Fruit fly (Drosophila melanogaster): ENCODE measurements around the gene CG9757.

dm6 chr3R:13600539-13600938 is 11.7 kb downstream of the CG9757 start:
- TF ChIP-seq EcR (GFP tag; optimal IDR thresholded peaks at IDR 0.05): no peak
- no peak for TF ChIP-seq pan (optimal IDR thresholded peaks at IDR 0.05)
- no peak for TF ChIP-seq psq (optimal IDR thresholded peaks at IDR 0.05)
- TF ChIP-seq usp (GFP tag; optimal IDR thresholded peaks at IDR 0.05): no peak

Data from whole organism.